Fruit fly (Drosophila melanogaster) Kc167 (cell line): ENCODE results near the gene CG42784.

Experiments
- Myc ChIP-seq: fragments of >200 bp; optimal IDR thresholded peaks from 2 replicates; lab custom pipeline; 2017; ENCODE audit warnings: missing external identifiers
- Sin3A ChIP-seq: fragments of >200 bp; optimal IDR thresholded peaks from 2 replicates; lab custom pipeline; 2018; ENCODE audit warnings: missing external identifiers
- h ChIP-seq: fragments of >200 bp; optimal IDR thresholded peaks from 3 replicates; lab custom pipeline; 2018; ENCODE audit warnings: missing external identifiers
- insv ChIP-seq: fragments of >200 bp; optimal IDR thresholded peaks from 3 replicates; lab custom pipeline; 2018; ENCODE audit warnings: missing external identifiers
- psq ChIP-seq: fragments of >200 bp; optimal IDR thresholded peaks from 2 replicates; lab custom pipeline; 2017; ENCODE audit warnings: missing external identifiers
- ttk ChIP-seq: sonication (Bioruptor generic); optimal IDR thresholded peaks from 2 replicates; lab custom pipeline; 2017; ENCODE audit warnings: missing external identifiers

Gene CG42784

dm6 chr2L:13512182-13513032, 97.2 kb downstream of the CG42784 start:
- TF ChIP-seq h (lab: Kevin White, UChicago) (no peak), insv (lab: Kevin White, UChicago) (no peak), Sin3A (lab: Kevin White, UChicago) (no peak), ttk (lab: Kevin White, UChicago) (no peak)

- TF ChIP-seq Sin3A (lab: Kevin White, UChicago) (no peak), h (lab: Kevin White, UChicago) (peak; percentile 60), insv (lab: Kevin White, UChicago) (peak; percentile 85), Myc (lab: Kevin White, UChicago) (no peak), psq (no peak)
Observed at dm6 chr2L:13513033-13513330, 97.8 kb downstream of the CG42784 start.

dm6 chr2L:13513331-13514261, 98.4 kb downstream of the CG42784 start:
- peak; percentile 35 for TF ChIP-seq insv (lab: Kevin White, UChicago)
- TF ChIP-seq ttk (lab: Kevin White, UChicago) = no peak

- no peak for TF ChIP-seq h (lab: Kevin White, UChicago)
- no peak for TF ChIP-seq ttk (lab: Kevin White, UChicago)
- no peak for TF ChIP-seq Sin3A (lab: Kevin White, UChicago)
- TF ChIP-seq psq = no peak
- no peak for TF ChIP-seq insv (lab: Kevin White, UChicago)
- TF ChIP-seq Myc (lab: Kevin White, UChicago) = no peak
Observed at dm6 chr2L:13514262-13514937, 99.2 kb downstream of the CG42784 start.

dm6 chr2L:13514945-13515687, 99.9 kb downstream of the CG42784 start:
- TF ChIP-seq Sin3A (lab: Kevin White, UChicago) = no peak
- TF ChIP-seq ttk (lab: Kevin White, UChicago) = no peak
- TF ChIP-seq h (lab: Kevin White, UChicago) = no peak
- TF ChIP-seq psq = no peak
- TF ChIP-seq Myc (lab: Kevin White, UChicago) = no peak
- no peak for TF ChIP-seq insv (lab: Kevin White, UChicago)

DNA sequence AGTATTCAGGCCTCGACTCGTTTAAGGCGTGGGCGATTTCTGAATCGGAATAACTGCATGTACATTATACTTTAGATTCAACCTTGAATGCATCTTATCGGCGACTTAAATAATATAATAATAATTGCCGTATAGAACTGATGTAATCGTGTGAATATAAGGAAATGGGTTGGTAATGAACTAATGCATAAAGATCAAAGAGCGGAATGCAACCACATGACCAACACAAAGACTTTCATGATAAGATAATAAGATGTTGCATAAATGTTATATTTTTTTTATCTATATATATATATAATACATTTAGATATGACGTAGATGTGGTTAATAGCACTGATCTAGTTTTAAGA, 100.4 kb downstream of the CG42784 start:
- TF ChIP-seq Myc (lab: Kevin White, UChicago) (no peak), ttk (lab: Kevin White, UChicago) (no peak), Sin3A (lab: Kevin White, UChicago) (no peak), insv (lab: Kevin White, UChicago) (no peak), h (lab: Kevin White, UChicago) (no peak)

DNA sequence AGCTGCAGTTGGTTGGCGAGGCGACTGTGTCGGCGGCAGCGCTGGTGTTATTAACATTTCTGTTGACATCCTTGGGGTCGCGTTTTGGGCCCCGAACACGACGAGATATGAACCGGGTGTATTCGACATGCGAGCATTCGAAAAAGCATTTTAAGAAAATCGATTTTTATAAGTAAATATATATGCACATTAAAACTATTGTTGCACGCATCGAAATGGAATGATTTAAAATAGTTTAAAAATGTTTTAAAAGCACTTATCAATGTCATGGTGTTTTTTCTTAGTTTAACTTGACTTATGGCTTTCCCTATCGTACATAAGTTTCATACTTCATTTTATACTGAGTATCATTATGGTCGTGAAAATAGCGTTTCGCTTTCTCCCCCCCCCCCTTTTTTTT, 106.6 kb downstream of the CG42784 start:
- TF ChIP-seq psq (no peak), h (lab: Kevin White, UChicago) (no peak), insv (lab: Kevin White, UChicago) (no peak), Sin3A (lab: Kevin White, UChicago) (no peak), ttk (lab: Kevin White, UChicago) (no peak), Myc (lab: Kevin White, UChicago) (no peak)

DNA sequence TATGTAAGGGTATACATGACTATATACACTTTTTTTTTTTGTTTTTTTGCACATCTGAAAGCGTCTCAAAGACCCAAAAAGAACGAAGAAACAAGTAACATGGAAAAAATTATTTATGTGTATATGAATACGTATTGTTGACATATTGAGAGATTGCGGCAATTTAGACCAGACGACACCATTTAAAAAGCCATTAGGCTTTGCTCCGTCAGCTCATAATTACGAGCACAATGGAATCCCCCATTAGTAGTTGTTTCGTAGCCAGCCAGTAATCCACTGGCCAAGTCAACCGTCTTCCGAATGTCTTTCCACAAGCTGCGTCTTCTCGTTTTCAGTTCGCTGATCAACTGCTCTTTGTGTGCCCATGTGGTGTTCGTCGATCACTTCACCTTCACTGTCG, 112.3 kb downstream of the CG42784 start, which contains the start of gene CG33640:
CG33640 (plus strand) TSS at position 301 of the 400 bp plus-strand sequence.
- TF ChIP-seq Myc (lab: Kevin White, UChicago) = no peak
- TF ChIP-seq psq = no peak
- TF ChIP-seq ttk (lab: Kevin White, UChicago) = no peak
- TF ChIP-seq Sin3A (lab: Kevin White, UChicago) = no peak
- no peak for TF ChIP-seq h (lab: Kevin White, UChicago)
- no peak for TF ChIP-seq insv (lab: Kevin White, UChicago)

dm6 chr2L:13528742-13529141, 113.5 kb downstream of the CG42784 start, which contains the start of gene CG33641:
Gene CG33641, plus strand, starts transcription at chr2L:13529042.
- TF ChIP-seq insv (lab: Kevin White, UChicago) (no peak), ttk (lab: Kevin White, UChicago) (no peak), Sin3A (lab: Kevin White, UChicago) (no peak), psq (no peak), Myc (lab: Kevin White, UChicago) (no peak), h (lab: Kevin White, UChicago) (no peak)

- no peak for TF ChIP-seq h (lab: Kevin White, UChicago)
- no peak for TF ChIP-seq ttk (lab: Kevin White, UChicago)
- no peak for TF ChIP-seq psq
- no peak for TF ChIP-seq Myc (lab: Kevin White, UChicago)
- no peak for TF ChIP-seq Sin3A (lab: Kevin White, UChicago)
- no peak for TF ChIP-seq insv (lab: Kevin White, UChicago)
Observed at dm6 chr2L:13529675-13530074, 114.4 kb downstream of the CG42784 start, which contains the start of gene CG33642. Gene CG33642, plus strand, starts transcription at chr2L:13529975.
